Fruit fly (Drosophila melanogaster) whole organism, embryonic: ENCODE measurements around the gene CG43255.

Experiments used
- CG11085 ChIP-seq: fragments of 200-800 bp; sonication (Bioruptor generic); IDR thresholded peaks from 2 replicates; pipeline ENCODE4 v1.3.6; 2022; ENCODE audit warnings: missing biosample characterization, missing genetic modification characterization
- CG1233 ChIP-seq: fragments of 200-800 bp; sonication (Bioruptor generic); optimal IDR thresholded peaks from 4 replicates; lab custom pipeline; 2018; ENCODE audit warnings: missing biosample characterization, mild to moderate bottlenecking, missing genetic modification characterization
- CG13424 ChIP-seq: fragments of 200-800 bp; sonication (Bioruptor generic); optimal IDR thresholded peaks from 2 replicates; lab custom pipeline; 2019; ENCODE audit warnings: missing biosample characterization, mild to moderate bottlenecking, missing genetic modification characterization, moderate library complexity
- CG18476 ChIP-seq: fragments of 200-800 bp; sonication (Bioruptor generic); optimal IDR thresholded peaks from 2 replicates; lab custom pipeline; 2016; ENCODE audit warnings: missing biosample characterization, mild to moderate bottlenecking, missing genetic modification characterization
- CG4328 ChIP-seq: fragments of 200-800 bp; sonication (Bioruptor generic); optimal IDR thresholded peaks from 3 replicates; lab custom pipeline; 2017; ENCODE audit warnings: missing biosample characterization, missing genetic modification reagents, missing genetic modification characterization
- CG9817 ChIP-seq: fragments of 200-800 bp; sonication (Bioruptor generic); optimal IDR thresholded peaks from 2 replicates; lab custom pipeline; 2018; ENCODE audit warnings: missing biosample characterization, mild to moderate bottlenecking, missing genetic modification characterization, moderate library complexity
- HHEX ChIP-seq: fragments of 200-800 bp; sonication (Bioruptor generic); optimal IDR thresholded peaks from 3 replicates; lab custom pipeline; 2017; ENCODE audit warnings: missing biosample characterization, mild to moderate bottlenecking, missing genetic modification characterization, missing genetic modification reagents
- Meics ChIP-seq: fragments of 200-800 bp; sonication (Bioruptor generic); optimal IDR thresholded peaks from 2 replicates; lab custom pipeline; 2017; ENCODE audit warnings: missing biosample characterization, mild to moderate bottlenecking, missing genetic modification characterization
- NC2β ChIP-seq: fragments of 200-800 bp; sonication (Bioruptor generic); optimal IDR thresholded peaks from 2 replicates; lab custom pipeline; 2016; ENCODE audit warnings: missing biosample characterization, missing genetic modification characterization
- gce ChIP-seq: fragments of 200-800 bp; sonication (Bioruptor generic); IDR thresholded peaks from 3 replicates; pipeline ENCODE4 v1.3.6; 2022; ENCODE audit warnings: missing biosample characterization, missing genetic modification characterization
- jumu ChIP-seq: fragments of 200-800 bp; sonication (Bioruptor generic); optimal IDR thresholded peaks from 3 replicates; lab custom pipeline; 2016; ENCODE audit warnings: missing biosample characterization, missing genetic modification characterization
- sim ChIP-seq: fragments of 200-800 bp; sonication (Bioruptor generic); IDR thresholded peaks from 2 replicates; pipeline ENCODE4 v1.3.6; 2022; ENCODE audit warnings: missing biosample characterization, missing genetic modification characterization

- TF ChIP-seq CG18476 (GFP tag; lab: Kevin White, UChicago), result peak; percentile 84
- peak; percentile 91 for TF ChIP-seq CG1233 (GFP tag; lab: Kevin White, UChicago)
- peak; percentile 67 for TF ChIP-seq CG4328 (GFP tag; lab: Kevin White, UChicago)
- peak; percentile 94 for TF ChIP-seq Meics
- peak; percentile 93 for TF ChIP-seq sim (GFP tag; lab: Robert Waterston, UW)
- TF ChIP-seq HHEX (GFP tag; lab: Kevin White, UChicago), result peak; percentile 95
- TF ChIP-seq NC2β (GFP tag; lab: Kevin White, UChicago), result peak; percentile 56
- peak; percentile 20 for TF ChIP-seq jumu (GFP tag; lab: Kevin White, UChicago)
- peak; percentile 91 for TF ChIP-seq CG9817
- peak; percentile 95 for TF ChIP-seq CG13424 (tag; lab: Kevin White, UChicago)
- peak; percentile 95 for TF ChIP-seq gce
- peak; percentile 94 for TF ChIP-seq CG11085
Measured at dm6 chrX:8896080-8896479, 27.7 kb upstream of the CG43255 start.
